Worm (Caenorhabditis elegans): ENCODE results near the gene cft-1.

Gene cft-1

DNA sequence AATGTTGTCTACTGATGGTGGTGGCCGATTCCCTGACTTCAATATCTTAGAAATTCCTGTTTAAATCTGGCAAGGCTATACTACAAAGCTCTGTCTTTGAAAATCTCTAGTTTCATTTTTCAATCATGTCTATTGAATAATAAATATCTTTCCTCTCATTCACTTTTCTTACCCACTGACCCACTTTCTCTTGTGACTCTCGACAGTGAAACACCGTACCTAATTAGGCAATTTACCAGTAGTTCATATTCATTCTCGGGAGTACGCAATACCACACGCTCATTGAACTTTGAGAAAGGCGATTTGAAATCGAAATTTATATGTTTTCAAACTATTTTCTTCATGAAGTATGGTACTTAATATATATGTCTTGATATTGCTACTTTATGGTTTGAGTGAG lies 46.2 kb downstream of the cft-1 start, which contains the start of gene CD4.11:
TSS of gene CD4.11 (plus strand) at position 301 of the 400 bp plus-strand sequence.
- TF ChIP-seq snpc-4 (tag; optimal IDR thresholded peaks at IDR 0.05) (no peak), nhr-12 (tag; optimal IDR thresholded peaks at IDR 0.05) (no peak), mdl-1 (tag; optimal IDR thresholded peaks at IDR 0.05) (no peak), Y55F3AM.14 (GFP tag; optimal IDR thresholded peaks at IDR 0.05) (no peak), lsy-2 (tag; optimal IDR thresholded peaks at IDR 0.05) (no peak)

DNA sequence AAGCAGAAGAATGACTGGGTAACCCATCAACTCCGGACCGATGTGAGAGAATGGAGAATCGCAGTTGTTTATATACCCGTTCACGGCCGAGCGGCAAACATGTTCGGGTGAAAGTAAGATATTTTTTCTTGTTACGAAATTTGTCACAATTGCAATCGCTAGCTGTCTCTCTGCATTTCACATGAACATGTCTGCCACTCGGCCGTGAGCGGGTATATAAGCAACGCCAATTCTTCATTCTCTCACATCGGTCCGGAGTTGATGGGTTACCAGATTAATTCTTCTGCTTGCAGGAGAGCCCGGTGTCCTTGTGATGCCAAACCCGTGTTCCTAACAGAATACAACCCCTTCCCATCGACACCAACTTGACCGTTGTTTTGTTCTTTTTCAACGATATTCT lies 48.4 kb downstream of the cft-1 start:
- TF ChIP-seq crh-2 (tag; optimal IDR thresholded peaks at IDR 0.05) (no peak), peb-1 (tag; optimal IDR thresholded peaks at IDR 0.05) (no peak), snpc-4 (tag; optimal IDR thresholded peaks at IDR 0.05) (peak; percentile 95), blmp-1 (tag; optimal IDR thresholded peaks at IDR 0.05; ENCODE audit: insufficient read depth) (no peak), nhr-21 (tag; optimal IDR thresholded peaks at IDR 0.05) (peak; percentile 6), zag-1 (tag; optimal IDR thresholded peaks at IDR 0.05) (no peak), ZK546.5 (tag; optimal IDR thresholded peaks at IDR 0.05) (no peak), elt-3 (tag; optimal IDR thresholded peaks at IDR 0.05) (no peak), nhr-11 (tag; optimal IDR thresholded peaks at IDR 0.05) (no peak), lsy-2 (tag; optimal IDR thresholded peaks at IDR 0.05) (peak in 1 of 2 experiments; percentile 24), fos-1 (tag; optimal IDR thresholded peaks at IDR 0.05) (no peak), sma-3 (GFP tag; optimal IDR thresholded peaks at IDR 0.05) (no peak), nhr-12 (tag; optimal IDR thresholded peaks at IDR 0.05) (no peak), lin-11 (tag; optimal IDR thresholded peaks at IDR 0.05) (no peak), alr-1 (tag; optimal IDR thresholded peaks at IDR 0.05) (no peak), nhr-25 (tag; optimal IDR thresholded peaks at IDR 0.05) (no peak), C34F6.9 (tag; optimal IDR thresholded peaks at IDR 0.05) (no peak), nhr-6 (tag; optimal IDR thresholded peaks at IDR 0.05) (no peak), unc-62 (GFP tag; optimal IDR thresholded peaks at IDR 0.05) (no peak), nhr-10 (tag; optimal IDR thresholded peaks at IDR 0.05) (no peak), ceh-16 (tag; optimal IDR thresholded peaks at IDR 0.05) (no peak), ztf-4 (tag; optimal IDR thresholded peaks at IDR 0.05) (no peak), sma-9 (GFP tag; optimal IDR thresholded peaks at IDR 0.05) (no peak), sma-9 (tag; optimal IDR thresholded peaks at IDR 0.05) (no peak), aly-2 (tag; optimal IDR thresholded peaks at IDR 0.05) (no peak), Y55F3AM.14 (GFP tag; optimal IDR thresholded peaks at IDR 0.05) (no peak), nhr-23 (tag; optimal IDR thresholded peaks at IDR 0.05) (no peak), nhr-129 (tag; optimal IDR thresholded peaks at IDR 0.05) (peak; percentile 90), unc-55 (GFP tag; optimal IDR thresholded peaks at IDR 0.05) (no peak), egl-27 (tag; optimal IDR thresholded peaks at IDR 0.05) (no peak), sem-4 (tag; optimal IDR thresholded peaks at IDR 0.05) (no peak), lin-39 (tag; optimal IDR thresholded peaks at IDR 0.05) (no peak), unc-39 (tag; optimal IDR thresholded peaks at IDR 0.05) (no peak), dmd-4 (tag; optimal IDR thresholded peaks at IDR 0.05) (no peak)

DNA sequence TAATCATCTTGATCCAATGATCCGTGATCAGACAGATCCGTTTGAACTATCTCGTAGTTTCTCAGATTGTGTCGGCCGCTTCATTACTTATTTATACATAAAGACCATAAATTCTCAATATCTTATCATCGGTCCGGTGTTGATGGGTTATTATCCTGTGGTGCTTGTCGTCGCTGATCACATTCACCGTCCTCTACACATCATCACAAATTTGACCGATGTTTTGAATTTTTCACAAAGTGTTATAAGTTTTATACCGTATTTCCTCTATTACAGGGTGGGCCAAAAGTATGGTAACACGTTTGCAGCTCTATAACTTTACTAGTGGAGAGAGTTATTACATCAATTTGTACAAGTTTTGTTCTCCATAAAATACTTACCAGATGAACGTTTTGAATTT lies 49.4 kb downstream of the cft-1 start:
- no peak for TF ChIP-seq nhr-23 (tag; optimal IDR thresholded peaks at IDR 0.05)
- no peak for TF ChIP-seq C34F6.9 (tag; optimal IDR thresholded peaks at IDR 0.05)
- no peak for TF ChIP-seq dmd-4 (tag; optimal IDR thresholded peaks at IDR 0.05)
- TF ChIP-seq zag-1 (tag; optimal IDR thresholded peaks at IDR 0.05): no peak
- no peak for TF ChIP-seq ama-1 (optimal IDR thresholded peaks at IDR 0.05)
- no peak for TF ChIP-seq nhr-25 (tag; optimal IDR thresholded peaks at IDR 0.05)
- no peak for TF ChIP-seq gmeb-1 (tag; optimal IDR thresholded peaks at IDR 0.05)
- no peak for TF ChIP-seq skn-1 (tag; optimal IDR thresholded peaks at IDR 0.05)

DNA sequence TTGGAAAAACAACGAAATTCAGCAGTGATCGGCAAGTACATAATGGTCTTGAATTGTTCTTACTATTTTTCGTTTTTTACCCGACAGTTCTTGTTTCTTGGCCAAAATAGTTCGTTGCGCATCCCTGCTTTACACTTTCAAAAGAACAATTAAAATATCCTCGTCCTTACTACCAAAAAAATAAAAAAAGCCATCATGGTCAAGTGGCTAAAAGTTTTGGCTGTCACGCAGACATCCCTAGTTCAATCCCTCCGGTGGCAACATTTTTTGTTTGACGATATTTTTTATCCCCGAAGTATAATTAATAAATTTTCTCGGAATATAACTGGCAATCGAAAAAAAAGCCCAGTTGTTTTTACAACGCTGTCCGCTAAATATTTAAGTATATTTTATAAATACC lies 53.3 kb downstream of the cft-1 start:
- no peak for TF ChIP-seq nhr-11 (tag; optimal IDR thresholded peaks at IDR 0.05)
- TF ChIP-seq sem-4 (tag; optimal IDR thresholded peaks at IDR 0.05): no peak
- TF ChIP-seq zag-1 (tag; optimal IDR thresholded peaks at IDR 0.05): no peak
- no peak for TF ChIP-seq nhr-23 (tag; optimal IDR thresholded peaks at IDR 0.05)

Measured in whole organism, L2 larva.